Worm (Caenorhabditis elegans) whole organism, mixed stage, embryonic: ENCODE results near the gene dap-3.

ENCODE experiments used
- M03D4.4 ChIP-seq: sonication (generic microtip); optimal IDR thresholded peaks from 2 replicates; lab custom pipeline; 2017; ENCODE audit warnings: mild to moderate bottlenecking, missing genetic modification characterization, missing compliant biosample characterization
- bed-3 ChIP-seq: fragments of 200-800 bp; sonication (Bioruptor generic); optimal IDR thresholded peaks from 3 replicates; lab custom pipeline; 2018; ENCODE audit warnings: mild to moderate bottlenecking, missing genetic modification characterization, moderate library complexity, missing compliant biosample characterization
- blmp-1 ChIP-seq: fragments of 150-350 bp; optimal IDR thresholded peaks from 2 replicates; lab custom pipeline; 2014; ENCODE audit warnings: missing biosample characterization, missing genetic modification characterization
- ceh-43 ChIP-seq: fragments of 200-800 bp; sonication (Bioruptor generic); optimal IDR thresholded peaks from 2 replicates; lab custom pipeline; 2018; ENCODE audit warnings: mild to moderate bottlenecking, missing genetic modification characterization, moderate library complexity, missing compliant biosample characterization
- ceh-83 ChIP-seq: fragments of 200-800 bp; sonication (Bioruptor generic); optimal IDR thresholded peaks from 2 replicates; lab custom pipeline; 2018; ENCODE audit warnings: mild to moderate bottlenecking, missing genetic modification characterization, missing compliant biosample characterization
- cnd-1 ChIP-seq: fragments of 200-800 bp; sonication (Bioruptor generic); optimal IDR thresholded peaks from 2 replicates; lab custom pipeline; 2018; ENCODE audit warnings: mild to moderate bottlenecking, missing genetic modification characterization, missing compliant biosample characterization
- elt-1 ChIP-seq: sonication (generic microtip); optimal IDR thresholded peaks from 2 replicates; lab custom pipeline; 2017; ENCODE audit warnings: missing genetic modification characterization, mild to moderate bottlenecking, missing compliant biosample characterization, antibody characterized with exemption, moderate library complexity, borderline replicate concordance; ENCODE audit not compliant: insufficient read depth
- ham-2 ChIP-seq: fragments of 200-800 bp; sonication (Bioruptor generic); optimal IDR thresholded peaks from 2 replicates; lab custom pipeline; 2018; ENCODE audit warnings: mild to moderate bottlenecking, missing genetic modification characterization, missing compliant biosample characterization
- lin-13 ChIP-seq: fragments of 150-350 bp; optimal IDR thresholded peaks from 2 replicates; lab custom pipeline; 2014; ENCODE audit warnings: missing biosample characterization, missing genetic modification characterization
- lin-32 ChIP-seq: fragments of 200-800 bp; sonication (Bioruptor generic); optimal IDR thresholded peaks from 2 replicates; lab custom pipeline; 2018; ENCODE audit warnings: mild to moderate bottlenecking, missing genetic modification characterization, missing compliant biosample characterization
- lsy-2 ChIP-seq: fragments of 150-350 bp; optimal IDR thresholded peaks from 2 replicates; lab custom pipeline; 2014; ENCODE audit warnings: missing biosample characterization, missing genetic modification characterization
- mep-1 ChIP-seq: fragments of 150-350 bp; optimal IDR thresholded peaks from 2 replicates; lab custom pipeline; 2017; ENCODE audit warnings: missing biosample characterization, missing genetic modification reagents, missing genetic modification characterization, inconsistent platforms
- mls-2 ChIP-seq: sonication (generic microtip); optimal IDR thresholded peaks from 2 replicates; lab custom pipeline; 2016; ENCODE audit warnings: mild to moderate bottlenecking, missing genetic modification characterization, moderate library complexity, missing compliant biosample characterization
- nhr-12 ChIP-seq: fragments of 150-350 bp; optimal IDR thresholded peaks from 2 replicates; lab custom pipeline; 2014; ENCODE audit warnings: missing biosample characterization, missing genetic modification characterization
- nhr-2 ChIP-seq: fragments of 150-350 bp; optimal IDR thresholded peaks from 2 replicates; lab custom pipeline; 2014; ENCODE audit warnings: missing biosample characterization, missing genetic modification characterization
- nhr-237 ChIP-seq: fragments of 150-350 bp; optimal IDR thresholded peaks from 2 replicates; lab custom pipeline; 2014; ENCODE audit warnings: missing biosample characterization, missing genetic modification characterization
- nhr-28 ChIP-seq: fragments of 150-350 bp; optimal IDR thresholded peaks from 2 replicates; lab custom pipeline; 2014; ENCODE audit warnings: missing biosample characterization, missing genetic modification characterization
- nhr-76 ChIP-seq: sonication (generic microtip); optimal IDR thresholded peaks from 2 replicates; lab custom pipeline; 2017; ENCODE audit warnings: missing biosample characterization, missing genetic modification characterization
- sem-2 ChIP-seq: fragments of 200-800 bp; sonication (Bioruptor generic); optimal IDR thresholded peaks from 2 replicates; lab custom pipeline; 2018; ENCODE audit warnings: mild to moderate bottlenecking, missing genetic modification characterization, missing compliant biosample characterization
- sptf-1 ChIP-seq: sonication (generic microtip); optimal IDR thresholded peaks from 2 replicates; lab custom pipeline; 2017; ENCODE audit warnings: mild to moderate bottlenecking, missing genetic modification characterization, moderate library complexity, missing compliant biosample characterization
- tbx-8 ChIP-seq: fragments of 200-800 bp; sonication (Bioruptor generic); optimal IDR thresholded peaks from 2 replicates; lab custom pipeline; 2018; ENCODE audit warnings: mild to moderate bottlenecking, missing genetic modification characterization, moderate library complexity, missing compliant biosample characterization
- unc-120 ChIP-seq: sonication (generic microtip); optimal IDR thresholded peaks from 2 replicates; lab custom pipeline; 2017; ENCODE audit warnings: missing genetic modification characterization, missing compliant biosample characterization; ENCODE audit not compliant: poor library complexity, severe bottlenecking
- unc-39 ChIP-seq: fragments of 150-350 bp; optimal IDR thresholded peaks from 2 replicates; lab custom pipeline; 2014; ENCODE audit warnings: missing biosample characterization, missing genetic modification characterization
- unc-62 ChIP-seq: fragments of 150-350 bp; optimal IDR thresholded peaks from 2 replicates; lab custom pipeline; 2014; ENCODE audit warnings: missing biosample characterization, missing genetic modification reagents, missing genetic modification characterization
- zip-8 ChIP-seq: fragments of 150-350 bp; optimal IDR thresholded peaks from 2 replicates; lab custom pipeline; 2014; ENCODE audit warnings: missing biosample characterization, missing genetic modification characterization
- ztf-11 ChIP-seq: fragments of 150-350 bp; optimal IDR thresholded peaks from 2 replicates; lab custom pipeline; 2014; ENCODE audit warnings: missing biosample characterization, missing genetic modification characterization

Gene dap-3

DNA sequence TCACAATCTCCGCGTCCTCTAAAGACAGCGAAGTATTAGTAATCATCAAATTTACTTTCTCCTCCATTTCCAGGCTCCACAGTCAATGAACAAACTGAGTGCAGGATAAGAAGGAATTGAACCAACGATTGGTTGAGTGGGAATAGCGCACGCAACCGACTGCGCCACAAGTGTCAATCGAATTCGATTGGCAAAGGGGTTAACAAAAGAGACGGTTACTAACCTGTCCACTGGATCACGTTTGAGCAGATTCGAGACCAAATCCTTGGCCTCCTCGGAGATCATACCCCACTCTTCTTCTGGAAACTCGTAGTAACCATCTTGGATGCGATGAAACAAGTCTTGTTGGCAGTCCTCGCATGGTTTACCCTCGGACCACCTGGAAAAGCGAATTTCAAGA is 35.7 kb upstream of the dap-3 start:
- TF ChIP-seq tbx-8 (GFP tag; lab: Kevin White, UChicago) (peak; percentile 10), mls-2 (tag; lab: Kevin White, UChicago) (no peak), sem-2 (GFP tag; lab: Kevin White, UChicago) (peak; percentile 17)

DNA sequence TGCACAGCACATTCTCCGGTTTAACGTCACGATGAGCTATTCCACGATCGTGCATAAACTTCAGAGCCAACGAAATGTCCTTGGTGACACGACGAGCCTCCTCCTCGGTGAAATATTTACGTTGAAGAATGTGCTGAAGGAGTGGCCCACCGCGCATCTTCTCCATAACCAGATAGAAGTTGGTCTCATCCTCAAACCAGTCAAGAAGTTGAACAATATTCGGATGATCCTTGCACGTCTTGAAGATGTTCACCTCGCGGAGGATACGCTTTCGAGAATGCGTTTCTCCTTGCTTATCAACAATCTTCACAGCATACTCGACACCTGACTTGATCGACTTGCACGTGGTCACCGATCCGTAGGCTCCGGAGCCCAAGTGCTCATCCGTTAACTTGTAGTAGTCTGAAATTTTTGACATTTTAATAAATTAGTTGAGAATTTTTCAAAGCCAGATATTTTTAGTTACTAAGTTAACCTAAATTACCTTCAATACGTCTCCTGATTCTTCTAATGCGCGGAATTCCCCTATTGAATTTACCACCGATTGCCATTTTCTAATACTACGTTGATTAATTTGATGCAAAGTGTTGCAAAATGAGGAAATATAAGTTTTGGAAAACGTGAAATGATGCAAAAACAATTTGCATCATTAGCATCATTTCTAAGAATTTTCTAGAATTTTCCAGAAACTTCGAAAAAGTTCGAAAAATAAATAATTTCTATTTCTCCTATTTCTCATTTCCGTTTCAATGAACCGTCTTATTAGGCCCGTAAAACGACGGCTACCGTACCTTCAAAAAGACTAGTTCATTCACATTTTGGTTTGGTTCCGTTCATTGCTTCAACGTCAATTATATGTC is 34.8 kb upstream of the dap-3 start:
- no peak for TF ChIP-seq tbx-8 (GFP tag; lab: Kevin White, UChicago)
- TF ChIP-seq zip-8 (tag; lab: Kevin White, UChicago) = no peak
- no peak for TF ChIP-seq lsy-2 (tag; lab: Kevin White, UChicago)
- TF ChIP-seq nhr-12 = no peak
- no peak for TF ChIP-seq lin-13
- no peak for TF ChIP-seq unc-62
- no peak for TF ChIP-seq ceh-83 (GFP tag; lab: Kevin White, UChicago)
- no peak for TF ChIP-seq nhr-76
- no peak for TF ChIP-seq elt-1 (tag; lab: Kevin White, UChicago)
- TF ChIP-seq nhr-237 (tag; lab: Kevin White, UChicago) = no peak
- TF ChIP-seq sem-2 (GFP tag; lab: Kevin White, UChicago) = no peak
- no peak for TF ChIP-seq unc-39 (tag; lab: Kevin White, UChicago)
- TF ChIP-seq mep-1 (tag; lab: Kevin White, UChicago) = no peak
- no peak for TF ChIP-seq ham-2 (GFP tag; lab: Kevin White, UChicago)
- no peak for TF ChIP-seq blmp-1 (tag; lab: Kevin White, UChicago)
- TF ChIP-seq ceh-43 (GFP tag; lab: Kevin White, UChicago) = no peak
- no peak for TF ChIP-seq bed-3 (GFP tag; lab: Kevin White, UChicago)

DNA sequence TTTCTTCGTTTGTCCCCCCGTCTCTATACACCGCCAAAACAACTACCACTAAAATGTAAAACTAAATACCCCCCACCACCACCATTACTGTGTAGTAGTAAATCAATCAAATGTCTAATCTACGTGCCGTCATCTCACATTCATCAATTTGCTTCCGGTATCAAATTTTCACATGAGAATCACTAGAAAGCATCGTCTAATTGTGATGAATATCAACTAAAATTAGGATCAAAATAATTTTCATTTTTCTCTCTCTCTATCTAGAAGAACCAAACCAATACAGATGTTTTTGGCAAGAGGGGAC is 34.2 kb upstream of the dap-3 start:
- TF ChIP-seq unc-62 (peak; percentile 76), cnd-1 (tag; lab: Kevin White, UChicago) (no peak)

DNA sequence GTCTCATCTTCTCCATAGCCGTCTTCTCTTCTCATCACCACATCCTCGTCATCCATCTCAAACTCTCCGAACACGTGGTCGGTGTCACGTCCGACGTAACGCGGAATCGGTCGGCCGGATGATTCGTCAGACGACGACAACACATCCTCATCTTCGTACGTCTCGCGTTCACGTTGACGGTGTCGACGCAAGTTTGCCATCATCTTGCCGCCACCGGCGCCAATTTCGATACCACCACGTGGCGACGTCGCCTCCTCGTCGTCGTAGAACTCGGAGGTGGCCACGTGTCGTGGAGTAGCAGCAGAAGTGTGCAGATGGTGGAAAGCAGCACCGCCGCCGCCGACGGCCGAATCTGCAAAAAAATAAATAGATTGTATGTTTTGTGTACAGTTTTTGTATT is 33.6 kb upstream of the dap-3 start:
- TF ChIP-seq sptf-1 (tag; lab: Kevin White, UChicago) (no peak), ztf-11 (no peak), lsy-2 (tag; lab: Kevin White, UChicago) (no peak), unc-39 (tag; lab: Kevin White, UChicago) (no peak), nhr-12 (no peak), sem-2 (GFP tag; lab: Kevin White, UChicago) (no peak), cnd-1 (tag; lab: Kevin White, UChicago) (no peak), ceh-43 (GFP tag; lab: Kevin White, UChicago) (no peak), unc-120 (tag; lab: Kevin White, UChicago) (no peak), lin-32 (GFP tag; lab: Kevin White, UChicago) (no peak), blmp-1 (tag; lab: Kevin White, UChicago) (no peak), nhr-2 (tag; lab: Kevin White, UChicago) (no peak), nhr-28 (tag; lab: Kevin White, UChicago) (no peak)

DNA sequence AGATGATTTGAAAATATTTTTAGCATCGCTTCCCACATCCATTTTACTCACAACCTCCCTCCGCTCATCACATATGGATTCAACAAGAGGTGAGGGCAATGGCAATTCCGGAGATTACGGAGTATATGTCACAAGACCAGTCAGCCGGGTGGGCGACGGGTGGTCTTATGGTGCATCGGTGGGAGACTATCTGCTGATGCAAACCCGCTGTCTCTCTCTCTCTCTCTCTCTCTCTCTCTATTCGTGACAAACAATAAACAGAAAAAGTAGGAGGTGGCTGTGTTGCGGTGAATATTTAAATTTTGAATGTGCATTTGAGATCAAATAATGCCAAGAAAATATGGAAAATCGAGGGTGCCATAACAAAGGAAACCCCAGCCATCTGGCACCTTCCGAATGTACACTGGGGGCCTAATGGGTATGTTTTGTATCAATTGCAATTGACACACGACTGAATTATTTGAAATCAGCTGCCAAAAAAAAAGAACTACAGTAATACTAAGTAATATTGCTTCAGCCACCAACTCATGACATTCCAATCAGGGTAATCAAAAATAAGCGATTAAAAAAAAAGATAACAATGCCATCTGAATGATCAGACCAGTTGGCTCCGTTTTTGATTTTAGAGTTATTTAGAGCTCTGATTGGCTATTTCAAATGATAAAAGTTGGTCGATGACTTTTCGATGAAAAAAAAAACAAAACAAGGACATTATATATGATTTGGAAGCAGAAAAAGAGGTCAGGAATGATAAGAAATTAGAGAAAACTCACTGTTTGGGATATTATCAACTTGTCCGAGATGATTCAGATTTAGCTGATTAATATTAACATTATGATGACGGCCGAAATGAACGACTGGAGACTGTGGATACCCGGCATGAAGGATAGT is 32.9 kb upstream of the dap-3 start:
- TF ChIP-seq nhr-12 (no peak), cnd-1 (tag; lab: Kevin White, UChicago) (peak; percentile 56), sptf-1 (tag; lab: Kevin White, UChicago) (peak; percentile 11), M03D4.4 (peak; percentile 5)
- TF ChIP-seq, all 35 proteins: peak for 3
